Fruit fly (Drosophila melanogaster) Kc167 (cell line): ENCODE measurements around the gene CG2162.

ENCODE experiments used
- h ChIP-seq: fragments of >200 bp; optimal IDR thresholded peaks from 3 replicates; lab custom pipeline; 2018; ENCODE audit warnings: missing external identifiers
- insv ChIP-seq: fragments of >200 bp; optimal IDR thresholded peaks from 3 replicates; lab custom pipeline; 2018; ENCODE audit warnings: missing external identifiers
- psq ChIP-seq: fragments of >200 bp; optimal IDR thresholded peaks from 2 replicates; lab custom pipeline; 2017; ENCODE audit warnings: missing external identifiers

DNA sequence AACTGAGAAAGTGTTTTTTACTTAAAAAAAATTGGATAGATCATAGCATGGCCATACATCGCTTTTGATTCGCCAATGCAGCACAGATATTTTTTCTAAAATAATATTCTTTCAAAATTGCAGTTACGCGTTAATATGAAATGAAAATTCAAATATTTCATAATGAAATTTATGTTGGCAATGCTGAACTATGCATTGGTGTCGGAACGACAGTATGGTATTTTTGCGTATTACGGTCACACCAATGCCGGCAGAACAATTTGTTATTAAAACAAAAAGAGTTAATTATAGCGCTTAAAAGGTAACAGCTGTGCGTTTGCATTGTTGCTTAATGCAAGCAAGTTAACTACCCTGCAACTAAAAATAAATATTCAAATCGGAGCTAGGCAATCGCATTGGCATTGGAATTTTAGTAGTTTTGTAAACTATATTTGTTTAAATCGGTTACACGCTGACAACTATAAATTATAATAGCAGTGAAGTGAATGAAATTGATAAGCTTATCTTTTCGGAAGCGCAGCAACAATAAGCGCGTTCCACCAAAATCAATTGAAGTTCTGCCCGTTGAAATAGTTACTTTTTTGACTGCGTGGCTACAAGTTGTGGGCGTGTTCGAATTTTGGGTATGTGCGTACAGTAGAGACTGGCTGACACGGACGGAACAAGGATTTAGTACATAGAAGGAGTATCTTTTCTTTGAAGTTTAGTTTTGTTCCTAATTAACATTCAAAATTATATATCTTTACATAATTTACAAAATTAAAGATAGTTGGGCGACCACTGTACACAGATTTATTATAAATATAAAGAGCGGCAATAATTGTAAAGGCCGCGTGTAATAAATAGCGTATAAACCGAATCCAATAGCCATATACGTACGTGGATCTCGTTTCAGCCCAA is 7.4 kb downstream of the CG2162 start, which contains the start of gene Prx4:
- TF ChIP-seq psq (no peak), h (lab: Kevin White, UChicago) (no peak), insv (lab: Kevin White, UChicago) (no peak)
